Worm (Caenorhabditis elegans) whole organism, L3 larva: ENCODE data around the gene cyp-14A4.

ENCODE experiments used
- R02D3.7 ChIP-seq: fragments of 150-350 bp; optimal IDR thresholded peaks from 2 replicates; lab custom pipeline; 2014; ENCODE audit warnings: missing biosample characterization, missing genetic modification characterization
- ama-1 ChIP-seq: fragments of 150-350 bp; optimal IDR thresholded peaks from 2 replicates; lab custom pipeline; 2018
- ceh-16 ChIP-seq: sonication (generic microtip); optimal IDR thresholded peaks from 2 replicates; lab custom pipeline; 2017; ENCODE audit warnings: missing biosample characterization, missing genetic modification characterization
- ceh-82 ChIP-seq: fragments of 150-350 bp; optimal IDR thresholded peaks from 2 replicates; lab custom pipeline; 2014; ENCODE audit warnings: missing biosample characterization, missing genetic modification characterization
- fos-1 ChIP-seq: fragments of 150-350 bp; optimal IDR thresholded peaks from 2 replicates; lab custom pipeline; 2014; ENCODE audit warnings: missing biosample characterization, missing genetic modification characterization
- hmg-11 ChIP-seq: sonication (generic microtip); optimal IDR thresholded peaks from 2 replicates; lab custom pipeline; 2016; ENCODE audit warnings: missing genetic modification characterization, missing compliant biosample characterization
- lin-15B ChIP-seq: fragments of 150-350 bp; optimal IDR thresholded peaks from 2 replicates; lab custom pipeline; 2014; ENCODE audit warnings: missing biosample characterization, missing genetic modification characterization
- nhr-11 ChIP-seq: fragments of 150-350 bp; optimal IDR thresholded peaks from 2 replicates; lab custom pipeline; 2014; ENCODE audit warnings: missing biosample characterization, missing genetic modification characterization
- nhr-237 ChIP-seq: fragments of 150-350 bp; optimal IDR thresholded peaks from 2 replicates; lab custom pipeline; 2014; ENCODE audit warnings: missing biosample characterization, missing genetic modification characterization
- nhr-25 ChIP-seq: sonication (generic microtip); optimal IDR thresholded peaks from 2 replicates; lab custom pipeline; 2017; ENCODE audit warnings: missing biosample characterization, missing genetic modification characterization
- nhr-28 ChIP-seq: fragments of 150-350 bp; optimal IDR thresholded peaks from 2 replicates; lab custom pipeline; 2014; ENCODE audit warnings: missing biosample characterization, missing genetic modification characterization
- nhr-43 ChIP-seq: sonication (generic microtip); optimal IDR thresholded peaks from 2 replicates; lab custom pipeline; 2016; ENCODE audit warnings: mild to moderate bottlenecking, missing genetic modification characterization, missing compliant biosample characterization; ENCODE audit not compliant: poor library complexity, severe bottlenecking
- nhr-76 ChIP-seq: fragments of 150-350 bp; sonication (generic microtip); optimal IDR thresholded peaks from 5 replicates; lab custom pipeline; 2014; ENCODE audit warnings: missing biosample characterization, missing genetic modification characterization
- ztf-11 ChIP-seq: fragments of 150-350 bp; optimal IDR thresholded peaks from 2 replicates; lab custom pipeline; 2014; ENCODE audit warnings: missing biosample characterization, missing genetic modification characterization

- no peak for TF ChIP-seq nhr-11 (tag; lab: Kevin White, UChicago)
- TF ChIP-seq hmg-11 (tag; lab: Kevin White, UChicago), result no peak
- no peak for TF ChIP-seq ceh-82
- peak; percentile 77 for TF ChIP-seq nhr-25 (tag; lab: Kevin White, UChicago)
- peak; percentile 69 for TF ChIP-seq nhr-43 (tag; lab: Kevin White, UChicago)
- TF ChIP-seq fos-1 (tag; lab: Kevin White, UChicago), result peak; percentile 19
- no peak for TF ChIP-seq nhr-237 (tag; lab: Kevin White, UChicago)
- TF ChIP-seq ama-1 (lab: Kevin White, UChicago), result peak; percentile 9
- TF ChIP-seq ztf-11 (tag; lab: Kevin White, UChicago), result no peak
- TF ChIP-seq nhr-28 (tag; lab: Kevin White, UChicago), result no peak
- no peak for TF ChIP-seq ceh-16 (tag; lab: Kevin White, UChicago)
- no peak for TF ChIP-seq R02D3.7 (tag; lab: Kevin White, UChicago)
- TF ChIP-seq lin-15B (tag; lab: Kevin White, UChicago), result no peak
- no peak for TF ChIP-seq nhr-76 (tag; lab: Kevin White, UChicago)
Measured at ce11 chrX:13325039-13325438, 41.0 kb upstream of the cyp-14A4 start.
